Worm (Caenorhabditis elegans) whole organism, mixed stage, embryonic: ENCODE results near the gene F35C11.6.

Experiments used
- elt-3 ChIP-seq: fragments of 150-350 bp; optimal IDR thresholded peaks from 2 replicates; lab custom pipeline; 2014; ENCODE audit warnings: missing biosample characterization, missing genetic modification characterization
- hlh-1 ChIP-seq: fragments of 150-350 bp; optimal IDR thresholded peaks from 2 replicates; lab custom pipeline; 2014; ENCODE audit warnings: missing biosample characterization, missing genetic modification reagents, missing genetic modification characterization
- mab-5 ChIP-seq: fragments of 150-350 bp; optimal IDR thresholded peaks from 2 replicates; lab custom pipeline; 2014; ENCODE audit warnings: missing biosample characterization, missing genetic modification characterization
- mep-1 ChIP-seq: fragments of 150-350 bp; optimal IDR thresholded peaks from 2 replicates; lab custom pipeline; 2017; ENCODE audit warnings: missing biosample characterization, missing genetic modification reagents, missing genetic modification characterization, inconsistent platforms
- sptf-1 ChIP-seq: sonication (generic microtip); optimal IDR thresholded peaks from 2 replicates; lab custom pipeline; 2017; ENCODE audit warnings: mild to moderate bottlenecking, missing genetic modification characterization, moderate library complexity, missing compliant biosample characterization

ce11 chrII:8259038-8259437 lies at the start of gene F35C11.6:
- TF ChIP-seq elt-3 (tag; lab: Kevin White, UChicago) (no peak), hlh-1 (no peak), mep-1 (tag; lab: Kevin White, UChicago) (no peak), mab-5 (tag; lab: Kevin White, UChicago) (no peak), sptf-1 (tag; lab: Kevin White, UChicago) (no peak)
